Worm (Caenorhabditis elegans) whole organism, L3 larva: ENCODE data around the gene C17G10.10.

Experiments used
- R02D3.7 ChIP-seq: fragments of 150-350 bp; optimal IDR thresholded peaks from 2 replicates; lab custom pipeline; 2014; ENCODE audit warnings: missing biosample characterization, missing genetic modification characterization
- ZK546.5 ChIP-seq: sonication (generic microtip); optimal IDR thresholded peaks from 2 replicates; lab custom pipeline; 2017; ENCODE audit warnings: missing biosample characterization, missing genetic modification characterization
- aly-2 ChIP-seq: fragments of 150-350 bp; optimal IDR thresholded peaks from 2 replicates; lab custom pipeline; 2014; ENCODE audit warnings: missing biosample characterization, missing genetic modification characterization
- ama-1 ChIP-seq: fragments of 150-350 bp; optimal IDR thresholded peaks from 2 replicates; lab custom pipeline; 2018
- ceh-16 ChIP-seq: sonication (generic microtip); optimal IDR thresholded peaks from 2 replicates; lab custom pipeline; 2017; ENCODE audit warnings: missing biosample characterization, missing genetic modification characterization
- ceh-28 ChIP-seq: fragments of 150-350 bp; optimal IDR thresholded peaks from 2 replicates; lab custom pipeline; 2014; ENCODE audit warnings: missing biosample characterization, missing genetic modification reagents, missing genetic modification characterization
- ceh-82 ChIP-seq: fragments of 150-350 bp; optimal IDR thresholded peaks from 2 replicates; lab custom pipeline; 2014; ENCODE audit warnings: missing biosample characterization, missing genetic modification characterization
- ceh-9 ChIP-seq: sonication (generic microtip); optimal IDR thresholded peaks from 2 replicates; lab custom pipeline; 2018; ENCODE audit warnings: missing biosample characterization, missing genetic modification characterization
- daf-12 ChIP-seq: fragments of 150-350 bp; optimal IDR thresholded peaks from 2 replicates; lab custom pipeline; 2014; ENCODE audit warnings: missing biosample characterization, missing genetic modification reagents, missing genetic modification characterization
- egl-27 ChIP-seq: sonication (generic microtip); optimal IDR thresholded peaks from 4 replicates; lab custom pipeline; 2017; ENCODE audit warnings: missing biosample characterization, missing genetic modification reagents, missing genetic modification characterization
- egl-5 ChIP-seq: fragments of 150-350 bp; optimal IDR thresholded peaks from 2 replicates; lab custom pipeline; 2017; ENCODE audit warnings: missing biosample characterization, missing genetic modification reagents, missing genetic modification characterization, inconsistent platforms
- elt-1 ChIP-seq: fragments of 150-350 bp; optimal IDR thresholded peaks from 2 replicates; lab custom pipeline; 2014; ENCODE audit warnings: missing biosample characterization, missing genetic modification characterization
- elt-2 ChIP-seq: sonication (generic microtip); optimal IDR thresholded peaks from 2 replicates; lab custom pipeline; 2016; ENCODE audit warnings: missing genetic modification reagents, mild to moderate bottlenecking, missing genetic modification characterization, missing compliant biosample characterization
- elt-3 ChIP-seq, 3 experiments: fragments of 150-350 bp in 1 of 3; sonication (generic microtip) in 2 of 3; optimal IDR thresholded peaks; 2 replicates in 2 of 3; 4 replicates in 1 of 3; lab custom pipeline; 2014 to 2017; ENCODE audit warnings: missing biosample characterization in 3 of 3, missing genetic modification characterization in 3 of 3
- eor-1 ChIP-seq, 2 experiments: fragments of 150-350 bp; optimal IDR thresholded peaks; 2 replicates each; lab custom pipeline; 2014 to 2018; ENCODE audit warnings: missing biosample characterization in 2 of 2, missing genetic modification characterization in 2 of 2
- fkh-10 ChIP-seq: sonication (generic microtip); optimal IDR thresholded peaks from 2 replicates; lab custom pipeline; 2017; ENCODE audit warnings: missing biosample characterization, missing genetic modification reagents, missing genetic modification characterization
- fkh-2 ChIP-seq: fragments of 150-350 bp; optimal IDR thresholded peaks from 2 replicates; lab custom pipeline; 2014; ENCODE audit warnings: missing biosample characterization, missing genetic modification reagents, missing genetic modification characterization
- fos-1 ChIP-seq: fragments of 150-350 bp; optimal IDR thresholded peaks from 2 replicates; lab custom pipeline; 2014; ENCODE audit warnings: missing biosample characterization, missing genetic modification characterization
- hmg-11 ChIP-seq: sonication (generic microtip); optimal IDR thresholded peaks from 2 replicates; lab custom pipeline; 2016; ENCODE audit warnings: missing genetic modification characterization, missing compliant biosample characterization
- jun-1 ChIP-seq: fragments of 150-350 bp; optimal IDR thresholded peaks from 2 replicates; lab custom pipeline; 2014; ENCODE audit warnings: missing biosample characterization, missing genetic modification reagents, missing genetic modification characterization
- lin-15B ChIP-seq: fragments of 150-350 bp; optimal IDR thresholded peaks from 2 replicates; lab custom pipeline; 2014; ENCODE audit warnings: missing biosample characterization, missing genetic modification characterization
- lin-39 ChIP-seq: fragments of 150-350 bp; optimal IDR thresholded peaks from 2 replicates; lab custom pipeline; 2018; ENCODE audit warnings: missing biosample characterization, missing genetic modification reagents, missing genetic modification characterization
- lsy-12 ChIP-seq: sonication (generic microtip); optimal IDR thresholded peaks from 2 replicates; lab custom pipeline; 2016; ENCODE audit warnings: mild to moderate bottlenecking, missing genetic modification characterization, missing compliant biosample characterization
- mdl-1 ChIP-seq: fragments of 150-350 bp; optimal IDR thresholded peaks from 2 replicates; lab custom pipeline; 2014; ENCODE audit warnings: missing biosample characterization, missing genetic modification characterization
- mml-1 ChIP-seq: fragments of 150-350 bp; sonication (generic microtip); optimal IDR thresholded peaks from 3 replicates; lab custom pipeline; 2014; ENCODE audit warnings: missing biosample characterization, missing genetic modification characterization
- nfya-1 ChIP-seq: sonication (generic microtip); optimal IDR thresholded peaks from 2 replicates; lab custom pipeline; 2017; ENCODE audit warnings: missing genetic modification characterization, mild to moderate bottlenecking, missing compliant biosample characterization, antibody characterized with exemption, moderate library complexity; ENCODE audit not compliant: insufficient read depth
- nhr-11 ChIP-seq: fragments of 150-350 bp; optimal IDR thresholded peaks from 2 replicates; lab custom pipeline; 2014; ENCODE audit warnings: missing biosample characterization, missing genetic modification characterization
- nhr-12 ChIP-seq: fragments of 150-350 bp; optimal IDR thresholded peaks from 2 replicates; lab custom pipeline; 2014; ENCODE audit warnings: missing biosample characterization, missing genetic modification characterization
- nhr-23 ChIP-seq: fragments of 150-350 bp; optimal IDR thresholded peaks from 2 replicates; lab custom pipeline; 2014; ENCODE audit warnings: missing biosample characterization, missing genetic modification reagents, missing genetic modification characterization
- nhr-237 ChIP-seq: fragments of 150-350 bp; optimal IDR thresholded peaks from 2 replicates; lab custom pipeline; 2014; ENCODE audit warnings: missing biosample characterization, missing genetic modification characterization
- nhr-25 ChIP-seq: sonication (generic microtip); optimal IDR thresholded peaks from 2 replicates; lab custom pipeline; 2017; ENCODE audit warnings: missing biosample characterization, missing genetic modification characterization
- nhr-28 ChIP-seq: fragments of 150-350 bp; optimal IDR thresholded peaks from 2 replicates; lab custom pipeline; 2014; ENCODE audit warnings: missing biosample characterization, missing genetic modification characterization
- nhr-43 ChIP-seq: sonication (generic microtip); optimal IDR thresholded peaks from 2 replicates; lab custom pipeline; 2016; ENCODE audit warnings: mild to moderate bottlenecking, missing genetic modification characterization, missing compliant biosample characterization; ENCODE audit not compliant: poor library complexity, severe bottlenecking
- nhr-67 ChIP-seq: fragments of 150-350 bp; optimal IDR thresholded peaks from 2 replicates; lab custom pipeline; 2014; ENCODE audit warnings: missing biosample characterization, missing genetic modification characterization
- nhr-76 ChIP-seq: fragments of 150-350 bp; sonication (generic microtip); optimal IDR thresholded peaks from 5 replicates; lab custom pipeline; 2014; ENCODE audit warnings: missing biosample characterization, missing genetic modification characterization
- nhr-77 ChIP-seq: fragments of 150-350 bp; optimal IDR thresholded peaks from 2 replicates; lab custom pipeline; 2014; ENCODE audit warnings: missing biosample characterization, missing genetic modification characterization
- pha-4 ChIP-seq: fragments of 150-350 bp; optimal IDR thresholded peaks from 2 replicates; lab custom pipeline; 2014; ENCODE audit warnings: missing biosample characterization, missing genetic modification reagents, missing genetic modification characterization
- pqm-1 ChIP-seq: fragments of 150-350 bp; optimal IDR thresholded peaks from 2 replicates; lab custom pipeline; 2017; ENCODE audit warnings: missing biosample characterization, missing genetic modification characterization, inconsistent platforms
- sea-2 ChIP-seq: fragments of 150-350 bp; sonication (generic microtip); optimal IDR thresholded peaks from 4 replicates; lab custom pipeline; 2014; ENCODE audit warnings: missing biosample characterization, missing genetic modification reagents, missing genetic modification characterization
- skn-1 ChIP-seq: fragments of 150-350 bp; optimal IDR thresholded peaks from 2 replicates; lab custom pipeline; 2014; ENCODE audit warnings: missing biosample characterization, missing genetic modification characterization
- snpc-4 ChIP-seq: fragments of 150-350 bp; optimal IDR thresholded peaks from 2 replicates; lab custom pipeline; 2014; ENCODE audit warnings: missing biosample characterization, missing genetic modification characterization
- tbx-2 ChIP-seq: sonication (generic microtip); optimal IDR thresholded peaks from 2 replicates; lab custom pipeline; 2016; ENCODE audit warnings: mild to moderate bottlenecking, missing genetic modification characterization, missing compliant biosample characterization
- unc-39 ChIP-seq: sonication (generic microtip); optimal IDR thresholded peaks from 4 replicates; lab custom pipeline; 2017; ENCODE audit warnings: missing biosample characterization, missing genetic modification characterization
- unc-62 ChIP-seq: fragments of 150-350 bp; sonication (generic microtip); optimal IDR thresholded peaks from 4 replicates; lab custom pipeline; 2014; ENCODE audit warnings: missing biosample characterization, missing genetic modification reagents, missing genetic modification characterization
- zag-1 ChIP-seq: fragments of 150-350 bp; optimal IDR thresholded peaks from 2 replicates; lab custom pipeline; 2014; ENCODE audit warnings: missing biosample characterization, missing genetic modification characterization
- ztf-11 ChIP-seq: fragments of 150-350 bp; optimal IDR thresholded peaks from 2 replicates; lab custom pipeline; 2014; ENCODE audit warnings: missing biosample characterization, missing genetic modification characterization
- ztf-4 ChIP-seq: fragments of 150-350 bp; optimal IDR thresholded peaks from 2 replicates; lab custom pipeline; 2014; ENCODE audit warnings: missing biosample characterization, missing genetic modification characterization

C17G10.10 gene

DNA sequence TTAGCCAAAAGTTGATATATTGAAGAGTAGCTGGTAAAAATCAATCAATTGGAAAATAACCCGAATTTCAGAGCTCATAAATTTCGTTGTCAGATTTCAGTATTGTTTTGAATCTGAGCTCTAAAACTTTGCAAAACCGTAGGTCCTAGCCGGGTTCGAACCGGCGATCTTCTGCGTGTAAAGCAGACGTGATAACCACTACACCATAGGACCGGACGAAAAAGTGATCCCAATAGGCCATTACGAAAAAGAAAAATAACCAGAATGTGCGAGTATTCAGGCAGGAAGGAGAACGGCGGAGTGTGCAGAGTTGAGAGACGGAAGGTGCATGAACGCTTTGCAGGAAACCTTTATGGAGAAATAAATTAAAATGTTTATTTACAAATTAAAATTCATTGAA, 22.1 kb downstream of the C17G10.10 start:
- TF ChIP-seq nhr-43 (peak; percentile 61), pha-4 (peak; percentile 34), nhr-25 (tag; lab: Kevin White, UChicago) (no peak), ceh-82 (tag; lab: Kevin White, UChicago) (no peak), lin-15B (tag; lab: Kevin White, UChicago) (no peak), nhr-12 (tag; lab: Kevin White, UChicago) (no peak), lsy-12 (tag; lab: Kevin White, UChicago) (no peak), nhr-11 (tag; lab: Kevin White, UChicago) (no peak), skn-1 (no peak), nhr-237 (tag; lab: Kevin White, UChicago) (no peak), mdl-1 (tag; lab: Kevin White, UChicago) (no peak), elt-1 (tag; lab: Kevin White, UChicago) (no peak), unc-39 (no peak), aly-2 (tag; lab: Kevin White, UChicago) (no peak), R02D3.7 (tag; lab: Kevin White, UChicago) (no peak), ZK546.5 (no peak), pqm-1 (tag; lab: Kevin White, UChicago) (no peak), nhr-76 (tag; lab: Kevin White, UChicago) (no peak), nfya-1 (tag; lab: Kevin White, UChicago) (peak; percentile 33), fos-1 (tag; lab: Kevin White, UChicago) (no peak), nhr-77 (tag; lab: Kevin White, UChicago) (no peak), nhr-28 (tag; lab: Kevin White, UChicago) (no peak), mml-1 (tag; lab: Kevin White, UChicago) (no peak), ztf-11 (tag; lab: Kevin White, UChicago) (no peak), ama-1 (lab: Kevin White, UChicago) (no peak), ceh-28 (no peak), hmg-11 (no peak), ceh-16 (tag; lab: Kevin White, UChicago) (no peak), elt-2 (tag; lab: Kevin White, UChicago) (peak; percentile 60), zag-1 (tag; lab: Kevin White, UChicago) (no peak), tbx-2 (tag; lab: Kevin White, UChicago) (no peak), egl-5 (tag; lab: Kevin White, UChicago) (no peak), eor-1 (tag; optimal IDR thresholded peaks at IDR 0.05; lab: Kevin White, UChicago) (no peak), nhr-23 (tag; lab: Kevin White, UChicago) (no peak), jun-1 (tag; lab: Kevin White, UChicago) (peak; percentile 47), egl-27 (no peak), fkh-2 (no peak), snpc-4 (tag; lab: Kevin White, UChicago) (peak; percentile 55), fkh-10 (GFP tag; lab: Kevin White, UChicago) (no peak), nhr-67 (no peak), daf-12 (tag; lab: Kevin White, UChicago) (no peak), elt-3 (tag; optimal IDR thresholded peaks at IDR 0.05; lab: Kevin White, UChicago) (no peak), lin-39 (tag; lab: Kevin White, UChicago) (peak; percentile 24), ztf-4 (no peak), unc-62 (no peak), sea-2 (no peak), ceh-9 (tag; lab: Kevin White, UChicago) (no peak)

DNA sequence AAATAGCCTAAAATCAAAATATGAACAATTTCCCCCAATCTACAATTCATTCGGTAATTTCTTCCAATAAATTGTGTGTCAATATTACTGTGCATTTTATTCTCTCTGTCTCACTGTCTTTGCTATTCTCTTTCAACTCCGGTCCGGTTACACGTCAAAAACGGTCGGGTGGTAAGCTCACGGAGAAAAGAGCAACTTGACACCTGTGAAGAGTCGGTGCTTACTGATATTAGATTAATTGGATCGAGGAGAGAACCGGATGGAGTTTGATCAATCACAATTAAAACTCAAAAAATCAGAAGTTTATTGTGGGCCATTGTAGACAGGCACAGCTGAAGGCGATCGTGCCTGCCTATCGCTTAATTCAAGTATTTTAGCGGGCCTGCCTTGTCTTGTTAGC, 24.3 kb downstream of the C17G10.10 start:
- peak; percentile 13 for TF ChIP-seq nhr-43
- peak; percentile 26 for TF ChIP-seq elt-2 (tag; lab: Kevin White, UChicago)
- TF ChIP-seq sea-2 = no peak
